Fruit fly (Drosophila melanogaster): Measurements from ENCODE around the gene CG32037.

The CG32037 gene

DNA sequence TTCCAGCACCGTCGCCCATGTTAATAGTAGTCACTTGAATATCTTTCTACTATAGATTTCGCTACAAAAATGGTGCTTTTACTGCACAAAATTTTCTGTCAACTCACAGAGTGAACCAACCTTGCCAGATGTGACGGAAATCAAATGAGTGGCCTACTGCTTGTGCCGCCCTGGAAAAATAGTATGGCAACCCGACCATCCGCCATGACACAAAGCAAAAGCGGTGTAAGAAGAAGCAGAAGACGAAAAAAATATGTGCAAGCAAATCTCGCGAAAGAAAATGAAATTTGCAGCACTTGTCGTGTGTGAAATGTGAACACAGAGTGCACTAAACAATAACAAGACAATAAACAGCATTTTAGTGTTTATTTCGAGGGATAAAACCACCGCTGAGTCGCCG, 15.2 kb downstream of the CG32037 start, which contains the start of the genes Uch-L5 and Jarid2 (continued):
- TF ChIP-seq CG32767 (GFP tag; IDR thresholded peaks at IDR 0.05): no peak
- TF ChIP-seq Hmr (GFP tag; optimal IDR thresholded peaks at IDR 0.05): peak; percentile 55
- no peak for TF ChIP-seq hbn (GFP tag; IDR thresholded peaks at IDR 0.05; ENCODE audit: partially characterized antibody)
- TF ChIP-seq fd102C (GFP tag; optimal IDR thresholded peaks at IDR 0.05): no peak
- TF ChIP-seq peb (GFP tag; IDR thresholded peaks at IDR 0.05): no peak
- no peak for TF ChIP-seq CG12236 (GFP tag; optimal IDR thresholded peaks at IDR 0.05)
- TF ChIP-seq CG12104 (GFP tag; optimal IDR thresholded peaks at IDR 0.05): no peak
- peak; percentile 29 for TF ChIP-seq Dip3 (GFP tag; optimal IDR thresholded peaks at IDR 0.05)
- TF ChIP-seq Max (GFP tag; optimal IDR thresholded peaks at IDR 0.05): peak; percentile 52
- no peak for TF ChIP-seq aop (GFP tag; IDR thresholded peaks at IDR 0.05)
- TF ChIP-seq CG11247 (GFP tag; IDR thresholded peaks at IDR 0.05): 0 out of 2 replicates have a peak, but pooled peaks have one; percentile 6
- TF ChIP-seq CG11093 (GFP tag; IDR thresholded peaks at IDR 0.05): no peak
- peak; percentile 96 for TF ChIP-seq MESR4 (GFP tag; optimal IDR thresholded peaks at IDR 0.05)
- TF ChIP-seq CG30431 (GFP tag; optimal IDR thresholded peaks at IDR 0.05): no peak
- TF ChIP-seq CG5245 (GFP tag; optimal IDR thresholded peaks at IDR 0.05): peak; percentile 41
- peak; percentile 45 for TF ChIP-seq CG3995 (GFP tag; optimal IDR thresholded peaks at IDR 0.05)
- TF ChIP-seq CG6689 (GFP tag; IDR thresholded peaks at IDR 0.05): no peak
- peak; percentile 52 for TF ChIP-seq bcd (GFP tag; optimal IDR thresholded peaks at IDR 0.05)
- TF ChIP-seq CG10267 (tag; optimal IDR thresholded peaks at IDR 0.05): peak; percentile 71
- peak; percentile 46 for TF ChIP-seq ash1 (GFP tag; optimal IDR thresholded peaks at IDR 0.05)
- peak; percentile 20 for TF ChIP-seq CG15479 (GFP tag; optimal IDR thresholded peaks at IDR 0.05)
- peak; percentile 63 for TF ChIP-seq Myb (GFP tag; optimal IDR thresholded peaks at IDR 0.05)
- TF ChIP-seq CG8290 (GFP tag; optimal IDR thresholded peaks at IDR 0.05): no peak
- no peak for TF ChIP-seq CG8290 (tag; optimal IDR thresholded peaks at IDR 0.05)
- TF ChIP-seq CG14441 (GFP tag; IDR thresholded peaks at IDR 0.05): 0 out of 2 replicates have a peak, but pooled peaks have one; percentile 12
- peak; percentile 45 for TF ChIP-seq Bgb (GFP tag; IDR thresholded peaks at IDR 0.05; ENCODE audit: partially characterized antibody)
- no peak for TF ChIP-seq Usf (GFP tag; optimal IDR thresholded peaks at IDR 0.05)
- peak; percentile 68 for TF ChIP-seq CG3281 (GFP tag; optimal IDR thresholded peaks at IDR 0.05)
- peak; percentile 57 for TF ChIP-seq Meics (GFP tag; optimal IDR thresholded peaks at IDR 0.05)
- TF ChIP-seq so (GFP tag; IDR thresholded peaks at IDR 0.05): no peak
- TF ChIP-seq CG18599 (GFP tag; optimal IDR thresholded peaks at IDR 0.05): no peak
- TF ChIP-seq E2f2 (GFP tag; IDR thresholded peaks at IDR 0.05): peak; percentile 60
- TF ChIP-seq exex (tag; optimal IDR thresholded peaks at IDR 0.05): no peak
- TF ChIP-seq CG7839 (tag; optimal IDR thresholded peaks at IDR 0.05): no peak
- peak; percentile 83; the same call in 2 of the 3 replicates for TF ChIP-seq CG34422 (GFP tag; IDR thresholded peaks at IDR 0.05)
- TF ChIP-seq Neu2 (GFP tag; optimal IDR thresholded peaks at IDR 0.05; ENCODE audit: borderline replicate concordance): no peak
- no peak for TF ChIP-seq CG17802 (tag; optimal IDR thresholded peaks at IDR 0.05)
- TF ChIP-seq fru (optimal IDR thresholded peaks at IDR 0.05): no peak
- no peak for TF ChIP-seq Poxn (GFP tag; IDR thresholded peaks at IDR 0.05)
- no peak for TF ChIP-seq CG4730 (GFP tag; IDR thresholded peaks at IDR 0.05)
- no peak for TF ChIP-seq Lpt (GFP tag; optimal IDR thresholded peaks at IDR 0.05)
- TF ChIP-seq H2.0 (GFP tag; IDR thresholded peaks at IDR 0.05): no peak
- peak in 1 of 3 experiments; percentile 42 for TF ChIP-seq Stat92E (GFP tag; optimal IDR thresholded peaks at IDR 0.05)
- TF ChIP-seq Dfd (GFP tag; optimal IDR thresholded peaks at IDR 0.05): no peak
- no peak for TF ChIP-seq CG13775 (GFP tag; optimal IDR thresholded peaks at IDR 0.05)
- TF ChIP-seq oc (tag; optimal IDR thresholded peaks at IDR 0.05): no peak
- no peak for TF ChIP-seq CG10431 (GFP tag; optimal IDR thresholded peaks at IDR 0.05)
- peak; percentile 17 for TF ChIP-seq CG4854 (GFP tag; optimal IDR thresholded peaks at IDR 0.05)
- TF ChIP-seq jigr1 (GFP tag; IDR thresholded peaks at IDR 0.05): no peak
- TF ChIP-seq CG9437 (GFP tag; optimal IDR thresholded peaks at IDR 0.05): no peak
- no peak for TF ChIP-seq CG12219 (GFP tag; optimal IDR thresholded peaks at IDR 0.05)
- no peak for TF ChIP-seq vnd (GFP tag; IDR thresholded peaks at IDR 0.05; ENCODE audit: partially characterized antibody)

Data from whole organism, embryonic.